Worm (Caenorhabditis elegans): Measurements from ENCODE around the gene F15H10.10.

F15H10.10 gene

ce11 chrV:10416925-10417324, at the start of gene F15H10.10:
TSS of gene F15H10.10 (minus strand) at chrV:10417025.
- TF ChIP-seq C34F6.9 (tag; optimal IDR thresholded peaks at IDR 0.05) (no peak), crh-2 (tag; optimal IDR thresholded peaks at IDR 0.05) (no peak), unc-62 (GFP tag; optimal IDR thresholded peaks at IDR 0.05) (no peak), fos-1 (tag; optimal IDR thresholded peaks at IDR 0.05) (no peak), alr-1 (tag; optimal IDR thresholded peaks at IDR 0.05) (no peak), mdl-1 (tag; optimal IDR thresholded peaks at IDR 0.05) (no peak), nhr-21 (tag; optimal IDR thresholded peaks at IDR 0.05) (no peak), nhr-12 (tag; optimal IDR thresholded peaks at IDR 0.05) (no peak), nhr-10 (tag; optimal IDR thresholded peaks at IDR 0.05) (no peak), lin-13 (GFP tag; optimal IDR thresholded peaks at IDR 0.05) (no peak), egl-27 (tag; optimal IDR thresholded peaks at IDR 0.05) (no peak), sem-4 (tag; optimal IDR thresholded peaks at IDR 0.05) (no peak), skn-1 (tag; optimal IDR thresholded peaks at IDR 0.05) (no peak), sma-9 (GFP tag; optimal IDR thresholded peaks at IDR 0.05) (no peak), sma-9 (tag; optimal IDR thresholded peaks at IDR 0.05) (no peak), sma-3 (GFP tag; optimal IDR thresholded peaks at IDR 0.05) (no peak), ama-1 (optimal IDR thresholded peaks at IDR 0.05) (no peak), nhr-129 (tag; optimal IDR thresholded peaks at IDR 0.05) (no peak), blmp-1 (tag; optimal IDR thresholded peaks at IDR 0.05; ENCODE audit: insufficient read depth) (no peak), nhr-237 (tag; optimal IDR thresholded peaks at IDR 0.05) (no peak), ztf-1 (GFP tag; conservative IDR thresholded peaks at IDR 0.05) (no peak)

ce11 chrV:10465478-10465877, 48.7 kb upstream of the F15H10.10 start:
- no peak for TF ChIP-seq lin-11 (tag; optimal IDR thresholded peaks at IDR 0.05)
- TF ChIP-seq lin-13 (GFP tag; optimal IDR thresholded peaks at IDR 0.05): no peak
- no peak for TF ChIP-seq ceh-16 (tag; optimal IDR thresholded peaks at IDR 0.05)
- no peak for TF ChIP-seq Y55F3AM.14 (GFP tag; optimal IDR thresholded peaks at IDR 0.05)
- TF ChIP-seq nhr-129 (tag; optimal IDR thresholded peaks at IDR 0.05): no peak
- TF ChIP-seq ztf-1 (GFP tag; conservative IDR thresholded peaks at IDR 0.05): no peak
- no peak for TF ChIP-seq skn-1 (tag; optimal IDR thresholded peaks at IDR 0.05)
- no peak for TF ChIP-seq sma-3 (GFP tag; optimal IDR thresholded peaks at IDR 0.05)
- no peak for TF ChIP-seq nhr-6 (tag; optimal IDR thresholded peaks at IDR 0.05)
- TF ChIP-seq nhr-12 (tag; optimal IDR thresholded peaks at IDR 0.05): no peak
- no peak for TF ChIP-seq F13H6.1 (tag; optimal IDR thresholded peaks at IDR 0.05)
- TF ChIP-seq ZK546.5 (tag; optimal IDR thresholded peaks at IDR 0.05): no peak
- TF ChIP-seq alr-1 (tag; optimal IDR thresholded peaks at IDR 0.05): no peak
- TF ChIP-seq gmeb-1 (tag; optimal IDR thresholded peaks at IDR 0.05): no peak
- TF ChIP-seq lsy-2 (tag; optimal IDR thresholded peaks at IDR 0.05): peak in 1 of 2 experiments; percentile 57
- no peak for TF ChIP-seq fos-1 (tag; optimal IDR thresholded peaks at IDR 0.05)
- TF ChIP-seq aly-2 (tag; optimal IDR thresholded peaks at IDR 0.05): no peak
- no peak for TF ChIP-seq unc-55 (GFP tag; optimal IDR thresholded peaks at IDR 0.05)
- no peak for TF ChIP-seq mbf-1 (tag; optimal IDR thresholded peaks at IDR 0.05)
- TF ChIP-seq ceh-82 (tag; optimal IDR thresholded peaks at IDR 0.05): no peak
- TF ChIP-seq C34F6.9 (tag; optimal IDR thresholded peaks at IDR 0.05): peak; percentile 50
- peak; percentile 13 for TF ChIP-seq crh-2 (tag; optimal IDR thresholded peaks at IDR 0.05)
- no peak for TF ChIP-seq R02D3.7 (tag; optimal IDR thresholded peaks at IDR 0.05)
- peak; percentile 29 for TF ChIP-seq nhr-21 (tag; optimal IDR thresholded peaks at IDR 0.05)
- no peak for TF ChIP-seq elt-3 (tag; optimal IDR thresholded peaks at IDR 0.05)
- no peak for TF ChIP-seq unc-39 (tag; optimal IDR thresholded peaks at IDR 0.05)
- TF ChIP-seq dmd-4 (tag; optimal IDR thresholded peaks at IDR 0.05): no peak
- no peak for TF ChIP-seq mab-5 (tag; optimal IDR thresholded peaks at IDR 0.05)
- peak; percentile 61 for TF ChIP-seq sma-9 (GFP tag; optimal IDR thresholded peaks at IDR 0.05)
- no peak for TF ChIP-seq sma-9 (tag; optimal IDR thresholded peaks at IDR 0.05)
- no peak for TF ChIP-seq nhr-237 (tag; optimal IDR thresholded peaks at IDR 0.05)
- no peak for TF ChIP-seq zag-1 (tag; optimal IDR thresholded peaks at IDR 0.05)
- TF ChIP-seq unc-62 (GFP tag; optimal IDR thresholded peaks at IDR 0.05): no peak

- TF ChIP-seq unc-39 (tag; optimal IDR thresholded peaks at IDR 0.05) (no peak), peb-1 (tag; optimal IDR thresholded peaks at IDR 0.05) (no peak), R02D3.7 (tag; optimal IDR thresholded peaks at IDR 0.05) (no peak), sma-3 (GFP tag; optimal IDR thresholded peaks at IDR 0.05) (no peak), gmeb-1 (tag; optimal IDR thresholded peaks at IDR 0.05) (no peak), nhr-25 (tag; optimal IDR thresholded peaks at IDR 0.05) (peak; percentile 0), crh-2 (tag; optimal IDR thresholded peaks at IDR 0.05) (peak; percentile 19), nhr-129 (tag; optimal IDR thresholded peaks at IDR 0.05) (peak; percentile 19), lin-13 (GFP tag; optimal IDR thresholded peaks at IDR 0.05) (no peak), lsy-2 (tag; optimal IDR thresholded peaks at IDR 0.05) (peak in 1 of 2 experiments; percentile 41), C34F6.9 (tag; optimal IDR thresholded peaks at IDR 0.05) (peak; percentile 50), egl-27 (tag; optimal IDR thresholded peaks at IDR 0.05) (no peak)
These were observed 47.9 kb upstream of the F15H10.10 start for ce11 chrV:10464746-10465145.
